Fruit fly (Drosophila melanogaster) whole organism, embryonic: ENCODE measurements around the gene CG3457.
A peak's percentile ranks its signal among the peaks of the same experiment; 100 is the strongest.

Source experiments
- CG10147 ChIP-seq: fragments of 200-800 bp; sonication (Bioruptor generic); optimal IDR thresholded peaks from 2 replicates; lab custom pipeline; 2019; ENCODE audit warnings: missing biosample characterization, mild to moderate bottlenecking, missing genetic modification characterization, moderate library complexity
- CG10462 ChIP-seq: fragments of 200-800 bp; sonication (Bioruptor generic); optimal IDR thresholded peaks from 2 replicates; lab custom pipeline; 2016; ENCODE audit warnings: missing biosample characterization, missing genetic modification characterization
- CG13775 ChIP-seq: fragments of 200-800 bp; sonication (Bioruptor generic); optimal IDR thresholded peaks from 3 replicates; lab custom pipeline; 2017; ENCODE audit warnings: missing biosample characterization, mild to moderate bottlenecking, missing genetic modification characterization
- CG15269 ChIP-seq: fragments of 200-800 bp; sonication (Bioruptor generic); optimal IDR thresholded peaks from 2 replicates; lab custom pipeline; 2018; ENCODE audit warnings: missing biosample characterization, mild to moderate bottlenecking, missing genetic modification characterization, moderate library complexity
- CG15514 ChIP-seq: fragments of 200-800 bp; sonication (Bioruptor generic); optimal IDR thresholded peaks from 3 replicates; lab custom pipeline; 2017; ENCODE audit warnings: missing biosample characterization, missing genetic modification characterization, mild to moderate bottlenecking, moderate library complexity, missing genetic modification reagents
- CG16863 ChIP-seq: fragments of 200-800 bp; sonication (Bioruptor generic); optimal IDR thresholded peaks from 3 replicates; lab custom pipeline; 2016; ENCODE audit warnings: missing biosample characterization, missing genetic modification characterization
- CG1832 ChIP-seq: fragments of 200-800 bp; sonication (Bioruptor generic); optimal IDR thresholded peaks from 2 replicates; lab custom pipeline; 2017; ENCODE audit warnings: missing biosample characterization, mild to moderate bottlenecking, missing genetic modification characterization, inconsistent platforms
- CG18476 ChIP-seq: fragments of 200-800 bp; sonication (Bioruptor generic); optimal IDR thresholded peaks from 2 replicates; lab custom pipeline; 2016; ENCODE audit warnings: missing biosample characterization, mild to moderate bottlenecking, missing genetic modification characterization
- CG18619 ChIP-seq: fragments of 200-800 bp; sonication (Bioruptor generic); optimal IDR thresholded peaks from 3 replicates; lab custom pipeline; 2017; ENCODE audit warnings: missing biosample characterization, mild to moderate bottlenecking, missing genetic modification characterization
- CG2712 ChIP-seq: fragments of 200-800 bp; optimal IDR thresholded peaks from 3 replicates; lab custom pipeline; 2019; ENCODE audit warnings: missing biosample characterization, mild to moderate bottlenecking, missing genetic modification characterization, moderate library complexity
- CG2889 ChIP-seq: fragments of 200-800 bp; sonication (Bioruptor generic); IDR thresholded peaks from 3 replicates; pipeline ENCODE4 v1.3.6; 2022; ENCODE audit warnings: missing biosample characterization, missing genetic modification characterization
- CG4404 ChIP-seq: fragments of 200-800 bp; sonication (Bioruptor generic); IDR thresholded peaks from 2 replicates; pipeline ENCODE4 v1.3.6; 2022; ENCODE audit warnings: missing biosample characterization, missing genetic modification characterization
- CG4424 ChIP-seq: fragments of 200-800 bp; sonication (Bioruptor generic); optimal IDR thresholded peaks from 3 replicates; lab custom pipeline; 2016; ENCODE audit warnings: missing biosample characterization, missing genetic modification characterization
- CG4820 ChIP-seq: fragments of 200-800 bp; sonication (Bioruptor generic); optimal IDR thresholded peaks from 3 replicates; lab custom pipeline; 2016; ENCODE audit warnings: missing biosample characterization, missing genetic modification characterization
- CG6813 ChIP-seq: fragments of 200-800 bp; sonication (Bioruptor generic); optimal IDR thresholded peaks from 2 replicates; lab custom pipeline; 2017; ENCODE audit warnings: missing biosample characterization, missing genetic modification characterization, mild to moderate bottlenecking, moderate library complexity, missing genetic modification reagents
- CG7372 ChIP-seq: fragments of 200-800 bp; sonication (Bioruptor generic); IDR thresholded peaks from 2 replicates; pipeline ENCODE4 v1.3.6; 2022; ENCODE audit warnings: missing biosample characterization, missing genetic modification characterization
- CG8944 ChIP-seq: fragments of 200-800 bp; sonication (Bioruptor generic); optimal IDR thresholded peaks from 3 replicates; lab custom pipeline; 2016; ENCODE audit warnings: missing biosample characterization, missing genetic modification characterization
- Chrac-16 ChIP-seq: fragments of 200-800 bp; sonication (Bioruptor generic); optimal IDR thresholded peaks from 3 replicates; lab custom pipeline; 2016; ENCODE audit warnings: missing biosample characterization, missing genetic modification characterization
- Dip2 ChIP-seq: fragments of 200-800 bp; sonication (Bioruptor generic); IDR thresholded peaks from 2 replicates; pipeline ENCODE4 v1.3.6; 2022; ENCODE audit warnings: missing biosample characterization, missing genetic modification characterization
- Dref ChIP-seq: fragments of 200-800 bp; sonication (Bioruptor generic); IDR thresholded peaks from 2 replicates; pipeline ENCODE4 v1.3.6; 2022; ENCODE audit warnings: missing biosample characterization, missing genetic modification characterization
- E2f2 ChIP-seq: fragments of 200-800 bp; sonication (Bioruptor generic); IDR thresholded peaks from 2 replicates; pipeline ENCODE4 v1.3.6; 2022; ENCODE audit warnings: missing biosample characterization, missing genetic modification characterization
- HmgD ChIP-seq: fragments of 200-800 bp; sonication (Bioruptor generic); optimal IDR thresholded peaks from 3 replicates; lab custom pipeline; 2016; ENCODE audit warnings: missing biosample characterization, missing genetic modification characterization
- Hr78 ChIP-seq, 2 experiments: fragments of 200-800 bp in 1 of 2; fragments of >200 bp in 1 of 2; sonication (Bioruptor generic) in 1 of 2; optimal IDR thresholded peaks; 2 replicates each; lab custom pipeline; 2017 to 2019; ENCODE audit warnings: missing biosample characterization in 2 of 2, missing genetic modification characterization in 2 of 2, mild to moderate bottlenecking in 1 of 2, moderate library complexity in 1 of 2
- Mes4 ChIP-seq: fragments of 200-800 bp; sonication (Bioruptor generic); optimal IDR thresholded peaks from 2 replicates; lab custom pipeline; 2016; ENCODE audit warnings: missing biosample characterization, missing genetic modification characterization
- Ssrp ChIP-seq: fragments of 200-800 bp; sonication (Bioruptor generic); optimal IDR thresholded peaks from 2 replicates; lab custom pipeline; 2018; ENCODE audit warnings: missing biosample characterization, mild to moderate bottlenecking, missing genetic modification characterization, moderate library complexity
- TFAM ChIP-seq: fragments of 200-800 bp; sonication (Bioruptor generic); optimal IDR thresholded peaks from 2 replicates; lab custom pipeline; 2017; ENCODE audit warnings: missing biosample characterization, missing genetic modification characterization, inconsistent platforms
- Usf ChIP-seq: fragments of 200-800 bp; sonication (Bioruptor generic); optimal IDR thresholded peaks from 2 replicates; lab custom pipeline; 2017; ENCODE audit warnings: missing genotype, missing biosample characterization, missing genetic modification characterization
- Xrp1 ChIP-seq: fragments of 200-800 bp; sonication (Bioruptor generic); IDR thresholded peaks from 2 replicates; pipeline ENCODE4 v1.3.6; 2022; ENCODE audit warnings: missing biosample characterization, missing genetic modification characterization
- cas ChIP-seq: fragments of 200-800 bp; sonication (Bioruptor generic); IDR thresholded peaks from 2 replicates; pipeline ENCODE4 v1.3.6; 2022; ENCODE audit warnings: missing biosample characterization, missing genetic modification characterization
- crc ChIP-seq: fragments of 200-800 bp; sonication (Bioruptor generic); optimal IDR thresholded peaks from 2 replicates; lab custom pipeline; 2016; ENCODE audit warnings: missing biosample characterization, missing genetic modification characterization
- croc ChIP-seq: fragments of 200-800 bp; sonication (Bioruptor generic); conservative IDR thresholded peaks from 3 replicates; pipeline ENCODE4 v1.3.6; 2022; ENCODE audit warnings: missing biosample characterization, missing genetic modification characterization
- crp ChIP-seq, 2 experiments: fragments of 200-800 bp; sonication (Bioruptor generic); optimal IDR thresholded peaks; 2 replicates in 1 of 2; 3 replicates in 1 of 2; lab custom pipeline; 2017; ENCODE audit warnings: missing biosample characterization in 2 of 2, missing genetic modification characterization in 2 of 2, mild to moderate bottlenecking in 1 of 2, moderate library complexity in 1 of 2
- disco-r ChIP-seq: fragments of 200-800 bp; sonication (Bioruptor generic); optimal IDR thresholded peaks from 2 replicates; lab custom pipeline; 2016; ENCODE audit warnings: missing biosample characterization, missing genetic modification characterization
- ewg ChIP-seq: fragments of 200-800 bp; sonication (Bioruptor generic); optimal IDR thresholded peaks from 3 replicates; lab custom pipeline; 2017; ENCODE audit warnings: mild to moderate bottlenecking, missing biosample characterization, missing genetic modification reagents, missing genetic modification characterization
- fd96Cb ChIP-seq: fragments of 200-800 bp; sonication (Bioruptor generic); optimal IDR thresholded peaks from 2 replicates; lab custom pipeline; 2018; ENCODE audit warnings: missing biosample characterization, mild to moderate bottlenecking, missing genetic modification characterization, moderate library complexity
- gem ChIP-seq: fragments of 200-800 bp; sonication (Bioruptor generic); optimal IDR thresholded peaks from 2 replicates; lab custom pipeline; 2019; ENCODE audit warnings: missing biosample characterization, mild to moderate bottlenecking, missing genetic modification characterization, moderate library complexity
- hbn ChIP-seq: fragments of 200-800 bp; sonication (Bioruptor generic); IDR thresholded peaks from 2 replicates; pipeline ENCODE4 v1.3.6; 2022; ENCODE audit warnings: missing biosample characterization, missing genetic modification characterization; ENCODE audit not compliant: partially characterized antibody
- lab ChIP-seq: fragments of 200-800 bp; sonication (Bioruptor generic); optimal IDR thresholded peaks from 3 replicates; lab custom pipeline; 2017; ENCODE audit warnings: missing biosample characterization, missing genetic modification characterization, mild to moderate bottlenecking, moderate library complexity, missing genetic modification reagents
- lilli ChIP-seq: fragments of 200-800 bp; sonication (Bioruptor generic); optimal IDR thresholded peaks from 3 replicates; lab custom pipeline; 2016; ENCODE audit warnings: missing biosample characterization, missing genetic modification characterization
- lola ChIP-seq, 3 experiments: fragments of >200 bp in 2 of 3; fragments of 200-800 bp in 1 of 3; sonication (Bioruptor generic) in 1 of 3; optimal IDR thresholded peaks; 2 replicates each; lab custom pipeline; 2017 to 2019; ENCODE audit warnings: missing biosample characterization in 3 of 3, missing genetic modification characterization in 3 of 3, mild to moderate bottlenecking in 1 of 3, moderate library complexity in 1 of 3
- oc ChIP-seq: fragments of 200-800 bp; sonication (Bioruptor generic); optimal IDR thresholded peaks from 2 replicates; lab custom pipeline; 2018; ENCODE audit warnings: missing biosample characterization, mild to moderate bottlenecking, missing genetic modification characterization, moderate library complexity
- odd ChIP-seq: fragments of 200-800 bp; sonication (Bioruptor generic); optimal IDR thresholded peaks from 2 replicates; lab custom pipeline; 2017; ENCODE audit warnings: missing biosample characterization, mild to moderate bottlenecking, missing genetic modification characterization
- psq ChIP-seq: fragments of 200-800 bp; sonication (Bioruptor generic); optimal IDR thresholded peaks from 2 replicates; lab custom pipeline; 2017; ENCODE audit warnings: missing biosample characterization, missing genetic modification characterization
- pum ChIP-seq: fragments of 200-800 bp; sonication (Bioruptor generic); optimal IDR thresholded peaks from 2 replicates; lab custom pipeline; 2016; ENCODE audit warnings: missing biosample characterization, missing genetic modification characterization
- sisA ChIP-seq: fragments of 200-800 bp; sonication (Bioruptor generic); IDR thresholded peaks from 2 replicates; pipeline ENCODE4 v1.3.6; 2022; ENCODE audit warnings: missing biosample characterization, missing genetic modification characterization
- tio ChIP-seq: fragments of 200-800 bp; sonication (Bioruptor generic); optimal IDR thresholded peaks from 2 replicates; lab custom pipeline; 2017; ENCODE audit warnings: missing biosample characterization, missing genetic modification characterization, inconsistent platforms
- tx ChIP-seq: fragments of 200-800 bp; sonication (Bioruptor generic); optimal IDR thresholded peaks from 2 replicates; lab custom pipeline; 2016; ENCODE audit warnings: missing biosample characterization, missing genetic modification characterization
- unc-4 ChIP-seq: fragments of 200-800 bp; sonication (Bioruptor generic); IDR thresholded peaks from 2 replicates; pipeline ENCODE4 v1.3.6; 2022; ENCODE audit warnings: missing biosample characterization, missing genetic modification characterization; ENCODE audit not compliant: partially characterized antibody
- vvl ChIP-seq: fragments of 200-800 bp; sonication (Bioruptor generic); IDR thresholded peaks from 2 replicates; pipeline ENCODE4 v1.3.6; 2022; ENCODE audit warnings: missing biosample characterization, missing genetic modification characterization
- z ChIP-seq: fragments of 200-800 bp; sonication (Bioruptor generic); IDR thresholded peaks from 3 replicates; pipeline ENCODE4 v1.3.6; 2022; ENCODE audit warnings: missing biosample characterization, missing genetic modification characterization
- zf30C ChIP-seq: fragments of 200-800 bp; sonication (Bioruptor generic); optimal IDR thresholded peaks from 3 replicates; lab custom pipeline; 2018; ENCODE audit warnings: missing biosample characterization, mild to moderate bottlenecking, missing genetic modification characterization

CG3457 gene

DNA sequence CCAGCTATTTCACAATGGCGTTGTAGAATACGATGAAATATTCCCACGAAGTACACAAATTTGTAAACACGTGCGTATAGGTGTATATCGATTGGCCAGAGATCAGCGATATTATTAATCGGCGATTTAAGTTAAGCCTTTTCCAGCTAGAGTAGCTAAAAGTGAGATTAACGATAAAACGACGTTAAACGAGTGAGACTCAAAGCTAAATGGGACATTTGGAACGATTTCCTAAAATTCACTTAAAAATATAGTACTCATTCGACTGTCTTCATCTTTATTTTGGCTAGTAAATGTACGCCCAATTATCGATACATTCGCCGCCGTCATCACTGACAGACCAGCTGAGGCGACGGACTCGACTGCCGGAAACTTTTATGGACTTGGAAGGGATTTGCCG, 3.1 kb upstream of the CG3457 start, which contains the start of the genes Nmd3 and CG17776 (continued):
- TF ChIP-seq zf30C (GFP tag; lab: Kevin White, UChicago), result no peak
- TF ChIP-seq E2f2 (GFP tag; lab: Robert Waterston, UW), result peak; percentile 46; the same call in 1 of the 2 replicates
- TF ChIP-seq unc-4 (GFP tag; lab: Robert Waterston, UW), result peak; percentile 69
- no peak for TF ChIP-seq CG4820 (GFP tag; lab: Kevin White, UChicago)
- TF ChIP-seq psq (GFP tag; lab: Kevin White, UChicago), result no peak
- no peak for TF ChIP-seq Dip2 (GFP tag; lab: Robert Waterston, UW)
- peak; percentile 20 to 85 for TF ChIP-seq crp (GFP tag; optimal IDR thresholded peaks at IDR 0.05; lab: Kevin White, UChicago)
- TF ChIP-seq CG6813 (GFP tag; lab: Kevin White, UChicago), result no peak
- peak; percentile 73 for TF ChIP-seq Dref (GFP tag; lab: Robert Waterston, UW)
- no peak for TF ChIP-seq Hr78 (GFP tag; optimal IDR thresholded peaks at IDR 0.05; lab: Kevin White, UChicago)
- TF ChIP-seq z (GFP tag; lab: Robert Waterston, UW), result no peak
- TF ChIP-seq cas (GFP tag; lab: Robert Waterston, UW), result no peak
- TF ChIP-seq Chrac-16 (GFP tag; lab: Kevin White, UChicago), result no peak
- TF ChIP-seq CG18619 (GFP tag; lab: Kevin White, UChicago), result no peak
- TF ChIP-seq CG10147 (GFP tag; lab: Kevin White, UChicago), result no peak
- TF ChIP-seq crc (GFP tag; lab: Kevin White, UChicago), result no peak
- no peak for TF ChIP-seq Ssrp (tag; lab: Kevin White, UChicago)
- no peak for TF ChIP-seq fd96Cb (tag; lab: Kevin White, UChicago)
- TF ChIP-seq CG8944, result no peak
- no peak for TF ChIP-seq CG16863 (GFP tag; lab: Kevin White, UChicago)
- no peak for TF ChIP-seq CG18476 (GFP tag; lab: Kevin White, UChicago)
- peak; percentile 63 for TF ChIP-seq hbn
- no peak for TF ChIP-seq sisA
- no peak for TF ChIP-seq CG2889 (GFP tag; lab: Robert Waterston, UW)
- peak; percentile 64 for TF ChIP-seq CG15514
- TF ChIP-seq lilli (GFP tag; lab: Kevin White, UChicago), result no peak
- no peak for TF ChIP-seq vvl (GFP tag; lab: Robert Waterston, UW)
- no peak for TF ChIP-seq CG13775 (GFP tag; lab: Kevin White, UChicago)
- no peak for TF ChIP-seq CG4424 (GFP tag; lab: Kevin White, UChicago)
- TF ChIP-seq lola (GFP tag; optimal IDR thresholded peaks at IDR 0.05; lab: Kevin White, UChicago), result peak in 1 of 3 experiments; percentile 15
- TF ChIP-seq disco-r, result no peak
- no peak for TF ChIP-seq TFAM (GFP tag; lab: Kevin White, UChicago)
- TF ChIP-seq oc, result no peak
- TF ChIP-seq CG7372 (GFP tag; lab: Robert Waterston, UW), result no peak
- no peak for TF ChIP-seq tio
- TF ChIP-seq CG15269, result no peak
- no peak for TF ChIP-seq Usf (GFP tag; lab: Kevin White, UChicago)
- no peak for TF ChIP-seq tx (GFP tag; lab: Kevin White, UChicago)
- no peak for TF ChIP-seq croc
- no peak for TF ChIP-seq lab
- no peak for TF ChIP-seq CG2712 (tag; lab: Kevin White, UChicago)
- TF ChIP-seq odd (GFP tag; lab: Kevin White, UChicago), result no peak
- TF ChIP-seq gem (tag; lab: Kevin White, UChicago), result no peak
- no peak for TF ChIP-seq CG1832
- TF ChIP-seq CG10462, result no peak
- TF ChIP-seq CG4404, result no peak
- TF ChIP-seq pum (GFP tag; lab: Kevin White, UChicago), result no peak
- no peak for TF ChIP-seq Xrp1 (GFP tag; lab: Robert Waterston, UW)
- TF ChIP-seq ewg, result no peak
- TF ChIP-seq Mes4 (GFP tag; lab: Kevin White, UChicago), result no peak
- no peak for TF ChIP-seq HmgD
